Fruit fly (Drosophila melanogaster) whole organism, embryonic: ENCODE data around the gene mmy.

Experiments
- Bdp1 ChIP-seq: fragments of 200-800 bp; sonication (Bioruptor generic); optimal IDR thresholded peaks from 3 replicates; lab custom pipeline; 2016; ENCODE audit warnings: missing biosample characterization, missing genetic modification characterization
- CG12391 ChIP-seq: fragments of 200-800 bp; sonication (Bioruptor generic); optimal IDR thresholded peaks from 3 replicates; lab custom pipeline; 2018; ENCODE audit warnings: missing biosample characterization, mild to moderate bottlenecking, missing genetic modification characterization, moderate library complexity
- CG16813 ChIP-seq: fragments of 200-800 bp; sonication (Bioruptor generic); IDR thresholded peaks from 3 replicates; pipeline ENCODE4 v1.3.6; 2022; ENCODE audit warnings: missing biosample characterization, missing genetic modification characterization; ENCODE audit not compliant: partially characterized antibody
- CG4707 ChIP-seq: fragments of 200-800 bp; sonication (Bioruptor generic); optimal IDR thresholded peaks from 2 replicates; lab custom pipeline; 2018; ENCODE audit warnings: missing biosample characterization, mild to moderate bottlenecking, missing genetic modification characterization, moderate library complexity
- CG6254 ChIP-seq: fragments of 200-800 bp; sonication (Bioruptor generic); optimal IDR thresholded peaks from 3 replicates; lab custom pipeline; 2017; ENCODE audit warnings: mild to moderate bottlenecking, missing biosample characterization, missing genetic modification reagents, missing genetic modification characterization
- Neu2 ChIP-seq: fragments of 200-800 bp; sonication (Bioruptor generic); optimal IDR thresholded peaks from 3 replicates; lab custom pipeline; 2016; ENCODE audit warnings: missing biosample characterization, missing genetic modification characterization, borderline replicate concordance
- aop ChIP-seq: fragments of 200-800 bp; sonication (Bioruptor generic); IDR thresholded peaks from 2 replicates; pipeline ENCODE4 v1.3.6; 2022; ENCODE audit warnings: missing biosample characterization, missing genetic modification characterization
- ase ChIP-seq: fragments of 200-800 bp; sonication (Bioruptor generic); IDR thresholded peaks from 3 replicates; pipeline ENCODE4 v1.3.6; 2022; ENCODE audit warnings: missing biosample characterization, missing genetic modification characterization
- emc ChIP-seq: fragments of 200-800 bp; sonication (Bioruptor generic); optimal IDR thresholded peaks from 2 replicates; lab custom pipeline; 2016; ENCODE audit warnings: missing biosample characterization, missing genetic modification characterization
- eyg ChIP-seq: fragments of 200-800 bp; sonication (Bioruptor generic); optimal IDR thresholded peaks from 3 replicates; lab custom pipeline; 2016; ENCODE audit warnings: missing biosample characterization, missing genetic modification characterization
- gem ChIP-seq: fragments of 200-800 bp; sonication (Bioruptor generic); optimal IDR thresholded peaks from 2 replicates; lab custom pipeline; 2019; ENCODE audit warnings: missing biosample characterization, mild to moderate bottlenecking, missing genetic modification characterization, moderate library complexity
- mirr ChIP-seq: fragments of 200-800 bp; sonication (Bioruptor generic); optimal IDR thresholded peaks from 3 replicates; lab custom pipeline; 2018; ENCODE audit warnings: missing biosample characterization, mild to moderate bottlenecking, missing genetic modification characterization
- sens ChIP-seq: fragments of 200-800 bp; sonication (Bioruptor generic); peaks from one replicate; lab custom pipeline; 2016; ENCODE audit warnings: missing biosample characterization, missing genetic modification characterization
- sna ChIP-seq: fragments of 200-800 bp; sonication (Bioruptor generic); IDR thresholded peaks from 2 replicates; pipeline ENCODE4 v1.3.6; 2022; ENCODE audit warnings: missing biosample characterization, missing genetic modification characterization; ENCODE audit not compliant: partially characterized antibody

- peak; percentile 52 for TF ChIP-seq sna
- no peak for TF ChIP-seq aop (GFP tag; lab: Robert Waterston, UW)
- peak; percentile 27; the same call in 1 of the 3 replicates for TF ChIP-seq CG16813 (GFP tag; lab: Robert Waterston, UW)
- TF ChIP-seq eyg (GFP tag; lab: Kevin White, UChicago), result no peak
- TF ChIP-seq gem (tag; lab: Kevin White, UChicago), result no peak
- TF ChIP-seq ase (GFP tag; lab: Robert Waterston, UW), result no peak
- TF ChIP-seq CG4707, result no peak
- TF ChIP-seq sens (GFP tag; lab: Kevin White, UChicago), result no peak
- no peak for TF ChIP-seq CG6254 (GFP tag; lab: Kevin White, UChicago)
- no peak for TF ChIP-seq CG12391 (tag; lab: Kevin White, UChicago)
- no peak for TF ChIP-seq mirr
- no peak for TF ChIP-seq Bdp1 (GFP tag; lab: Kevin White, UChicago)
- TF ChIP-seq emc (GFP tag; lab: Kevin White, UChicago), result no peak
- no peak for TF ChIP-seq Neu2 (GFP tag; lab: Kevin White, UChicago)
Observed at dm6 chr2L:6476753-6477152, 3.0 kb upstream of the mmy start, which contains the start of gene CG9536.
